Worm (Caenorhabditis elegans): ENCODE measurements around the gene C12D8.13.
A peak's percentile ranks its signal among the peaks of the same experiment; 100 is the strongest.

Gene C12D8.13

DNA sequence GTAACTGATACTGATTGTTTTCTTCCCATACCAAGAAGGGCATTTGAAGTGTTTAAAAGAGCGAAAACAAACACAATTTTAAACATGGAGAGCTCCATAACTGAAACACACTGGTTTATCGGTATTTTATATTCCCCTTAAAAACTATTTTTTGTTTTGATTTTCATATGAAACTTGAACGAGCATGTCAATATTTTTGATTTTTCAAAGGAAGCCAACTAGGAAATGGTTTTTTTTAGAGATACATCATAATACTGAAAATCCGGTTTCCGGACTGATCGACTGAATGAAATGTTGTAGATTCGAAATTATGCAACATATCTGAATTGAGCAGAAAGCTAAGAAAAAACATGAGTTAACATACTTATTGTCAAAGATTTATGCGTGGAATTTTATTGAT, 6.8 kb upstream of the C12D8.13 start, which contains the start of gene ttr-19:
TSS of gene ttr-19 (minus strand) at position 101 of the 400 bp plus-strand sequence.
- TF ChIP-seq lin-39 (tag; optimal IDR thresholded peaks at IDR 0.05): no peak
- no peak for TF ChIP-seq C34F6.9 (tag; optimal IDR thresholded peaks at IDR 0.05)

- TF ChIP-seq sma-3 (GFP tag; optimal IDR thresholded peaks at IDR 0.05): no peak
- TF ChIP-seq fos-1 (tag; optimal IDR thresholded peaks at IDR 0.05): peak; percentile 62
Observed at ce11 chrV:10225610-10226009, 5.1 kb upstream of the C12D8.13 start, which contains the start of gene daf-36. Gene daf-36 (minus strand): TSS chrV:10225710.

ce11 chrV:10224619-10225018, 4.1 kb upstream of the C12D8.13 start:
- TF ChIP-seq elt-3 (tag; optimal IDR thresholded peaks at IDR 0.05) (no peak), fos-1 (tag; optimal IDR thresholded peaks at IDR 0.05) (peak; percentile 60)

ce11 chrV:10222007-10222406, 1.5 kb upstream of the C12D8.13 start, which contains the start of gene C12D8.20:
Gene C12D8.20 (plus strand): TSS chrV:10222307.
- TF ChIP-seq dmd-4 (tag; optimal IDR thresholded peaks at IDR 0.05): no peak
- no peak for TF ChIP-seq mbf-1 (tag; optimal IDR thresholded peaks at IDR 0.05)
- TF ChIP-seq ceh-16 (tag; optimal IDR thresholded peaks at IDR 0.05): no peak
- TF ChIP-seq ztf-11 (tag; optimal IDR thresholded peaks at IDR 0.05): no peak
- TF ChIP-seq nhr-129 (tag; optimal IDR thresholded peaks at IDR 0.05): no peak
- no peak for TF ChIP-seq unc-62 (GFP tag; optimal IDR thresholded peaks at IDR 0.05)
- no peak for TF ChIP-seq lin-11 (tag; optimal IDR thresholded peaks at IDR 0.05)

DNA sequence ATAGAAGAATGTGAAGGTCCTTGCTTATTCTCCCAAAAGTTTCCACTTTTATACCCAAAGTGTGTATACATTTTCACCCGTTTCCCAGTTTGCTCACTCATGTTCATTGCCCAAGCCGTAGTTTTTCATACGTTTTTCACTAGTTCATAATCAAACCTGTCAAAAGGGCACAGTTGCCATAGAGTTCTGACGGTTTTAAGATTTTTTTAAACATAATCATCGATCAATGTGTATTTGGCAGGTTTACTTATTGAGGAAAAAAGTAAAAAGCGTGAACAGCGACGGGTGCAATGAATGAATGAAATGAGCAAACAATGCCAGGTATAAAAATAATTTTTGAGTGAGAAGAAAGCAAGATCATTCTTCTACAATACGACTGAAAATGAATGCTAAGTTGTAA, 812 bp upstream of the C12D8.13 start, which contains the start of the genes fipr-5 and fipr-9:
TSS of gene fipr-5 (minus strand) at position 101 of the 400 bp plus-strand sequence.
TSS of gene fipr-9 (plus strand) at position 346 of the 400 bp plus-strand sequence.
- no peak for TF ChIP-seq C34F6.9 (tag; optimal IDR thresholded peaks at IDR 0.05)
- no peak for TF ChIP-seq lsy-2 (tag; optimal IDR thresholded peaks at IDR 0.05)
- no peak for TF ChIP-seq unc-62 (GFP tag; optimal IDR thresholded peaks at IDR 0.05)
- TF ChIP-seq gmeb-1 (tag; optimal IDR thresholded peaks at IDR 0.05): no peak
- TF ChIP-seq nhr-12 (tag; optimal IDR thresholded peaks at IDR 0.05): no peak
- no peak for TF ChIP-seq aly-2 (tag; optimal IDR thresholded peaks at IDR 0.05)

DNA sequence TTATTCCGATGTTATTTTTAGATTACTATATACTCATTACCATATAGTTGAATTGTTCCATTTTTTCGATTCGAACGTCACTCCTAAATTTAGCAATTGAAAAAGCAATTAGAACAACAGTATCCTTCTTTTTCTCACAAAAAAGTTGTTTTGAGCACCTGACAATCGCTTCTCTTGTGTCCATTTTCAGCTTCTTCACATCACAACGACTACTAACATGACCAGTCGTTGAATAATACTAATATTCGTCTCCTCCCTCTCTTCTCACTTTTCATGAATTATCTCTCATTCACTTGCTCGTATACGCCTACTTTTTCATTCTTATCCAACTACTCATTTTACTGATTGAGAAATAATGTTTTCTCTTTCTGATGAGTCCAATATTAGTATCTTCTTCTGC, 3.8 kb downstream of the C12D8.13 start, which contains the start of gene ZK856.14:
TSS of gene ZK856.14 (plus strand) at position 301 of the 400 bp plus-strand sequence.
- TF ChIP-seq ama-1 (optimal IDR thresholded peaks at IDR 0.05): no peak
- TF ChIP-seq nhr-21 (tag; optimal IDR thresholded peaks at IDR 0.05): no peak
- no peak for TF ChIP-seq blmp-1 (tag; optimal IDR thresholded peaks at IDR 0.05; ENCODE audit: insufficient read depth)

DNA sequence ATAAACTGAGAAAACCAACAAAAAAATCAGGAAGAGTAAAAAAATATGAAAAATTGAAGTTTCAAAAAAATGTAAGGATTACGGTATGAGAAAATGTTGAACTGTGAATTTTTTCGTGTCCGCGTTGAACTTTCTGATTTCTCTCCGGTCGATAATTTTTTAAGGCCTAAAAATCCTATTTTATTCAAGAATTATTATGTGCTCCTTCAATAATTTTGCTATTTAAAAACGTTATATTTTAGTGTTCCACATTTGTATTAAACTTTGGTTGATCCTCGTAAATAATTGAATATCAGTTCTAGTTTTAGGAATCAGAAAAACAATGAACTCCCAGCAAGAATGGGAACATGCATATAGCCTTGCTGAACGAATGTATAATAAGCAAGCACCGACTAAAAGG, 7.9 kb downstream of the C12D8.13 start, which contains the start of gene hpo-40:
TSS of gene hpo-40 (plus strand) at position 301 of the 400 bp plus-strand sequence.
- TF ChIP-seq nhr-10 (tag; optimal IDR thresholded peaks at IDR 0.05) (no peak), nhr-129 (tag; optimal IDR thresholded peaks at IDR 0.05) (no peak), C34F6.9 (tag; optimal IDR thresholded peaks at IDR 0.05) (no peak), sma-3 (GFP tag; optimal IDR thresholded peaks at IDR 0.05) (no peak), nhr-23 (tag; optimal IDR thresholded peaks at IDR 0.05) (no peak), nhr-25 (tag; optimal IDR thresholded peaks at IDR 0.05) (no peak), Y55F3AM.14 (GFP tag; optimal IDR thresholded peaks at IDR 0.05) (no peak), fos-1 (tag; optimal IDR thresholded peaks at IDR 0.05) (no peak), alr-1 (tag; optimal IDR thresholded peaks at IDR 0.05) (no peak), R02D3.7 (tag; optimal IDR thresholded peaks at IDR 0.05) (no peak)

- TF ChIP-seq nhr-23 (tag; optimal IDR thresholded peaks at IDR 0.05) (no peak), lin-11 (tag; optimal IDR thresholded peaks at IDR 0.05) (no peak), sem-4 (tag; optimal IDR thresholded peaks at IDR 0.05) (no peak), nhr-21 (tag; optimal IDR thresholded peaks at IDR 0.05) (no peak), nhr-10 (tag; optimal IDR thresholded peaks at IDR 0.05) (no peak), C34F6.9 (tag; optimal IDR thresholded peaks at IDR 0.05) (no peak), ceh-82 (tag; optimal IDR thresholded peaks at IDR 0.05) (no peak), nhr-25 (tag; optimal IDR thresholded peaks at IDR 0.05) (no peak)
Observed at ce11 chrV:10212027-10212426, 8.5 kb downstream of the C12D8.13 start, which contains the start of gene zhit-3. Gene zhit-3 (minus strand): TSS chrV:10212127.

All from whole organism, L2 larva.